Fruit fly (Drosophila melanogaster): ENCODE data around the gene CG14186.

The CG14186 gene

dm6 chr3L:20140589-20141207 lies 37.1 kb upstream of the CG14186 start, which contains the start of gene CG7328 (continued):
- no peak for TF ChIP-seq cad (GFP tag; optimal IDR thresholded peaks at IDR 0.05)
- peak; percentile 37 for TF ChIP-seq wek (GFP tag; optimal IDR thresholded peaks at IDR 0.05)
- peak; percentile 52 for TF ChIP-seq Xbp1 (GFP tag; optimal IDR thresholded peaks at IDR 0.05)
- TF ChIP-seq odd (GFP tag; optimal IDR thresholded peaks at IDR 0.05), result peak; percentile 33
- peak; percentile 88 for TF ChIP-seq Med (GFP tag)
- no peak for TF ChIP-seq Max (GFP tag; optimal IDR thresholded peaks at IDR 0.05)
- peak; percentile 18 for TF ChIP-seq gfzf (GFP tag; optimal IDR thresholded peaks at IDR 0.05)
- no peak for TF ChIP-seq Poxn (GFP tag; IDR thresholded peaks at IDR 0.05)
- no peak for TF ChIP-seq CG13296 (GFP tag; optimal IDR thresholded peaks at IDR 0.05)
- peak; percentile 4 for TF ChIP-seq Camta (GFP tag; optimal IDR thresholded peaks at IDR 0.05)
- TF ChIP-seq CG14014 (GFP tag; IDR thresholded peaks at IDR 0.05), result peak; percentile 64; the same call in 1 of the 2 replicates
- TF ChIP-seq cwo (GFP tag; optimal IDR thresholded peaks at IDR 0.05), result peak; percentile 8
- TF ChIP-seq ranshi (GFP tag; IDR thresholded peaks at IDR 0.05), result peak; percentile 12; the same call in 1 of the 2 replicates
- TF ChIP-seq BEAF-32 (GFP tag; optimal IDR thresholded peaks at IDR 0.05), result no peak
- TF ChIP-seq Ets65A (GFP tag), result peak; percentile 80
- peak; percentile 57 for TF ChIP-seq Sox102F (GFP tag; optimal IDR thresholded peaks at IDR 0.05)
- peak; percentile 23; the same call in 1 of the 2 replicates for TF ChIP-seq CG17328 (GFP tag; IDR thresholded peaks at IDR 0.05)
- no peak for TF ChIP-seq CG12942 (GFP tag; optimal IDR thresholded peaks at IDR 0.05)
- peak; percentile 58 for TF ChIP-seq CG10366 (GFP tag; IDR thresholded peaks at IDR 0.05)
- TF ChIP-seq Fer2 (tag; optimal IDR thresholded peaks at IDR 0.05), result peak; percentile 29
- peak; percentile 54 for TF ChIP-seq CG3847 (GFP tag; IDR thresholded peaks at IDR 0.05)
- TF ChIP-seq E2f2 (GFP tag; IDR thresholded peaks at IDR 0.05), result no peak; the same call in 1 of the 2 replicates
- TF ChIP-seq nom (GFP tag; optimal IDR thresholded peaks at IDR 0.05), result no peak
- TF ChIP-seq dmrt99B (tag; optimal IDR thresholded peaks at IDR 0.05), result no peak
- TF ChIP-seq Ets97D (GFP tag; optimal IDR thresholded peaks at IDR 0.05), result peak; percentile 14
- peak; percentile 59; the same call in 1 of the 2 replicates for TF ChIP-seq Ptx1 (GFP tag; IDR thresholded peaks at IDR 0.05)
- 0 out of 2 replicates have a peak, but pooled peaks have one; percentile 29 for TF ChIP-seq CG43689 (GFP tag; IDR thresholded peaks at IDR 0.05)
- peak; percentile 34 for TF ChIP-seq CrebB (tag; optimal IDR thresholded peaks at IDR 0.05)
- no peak for TF ChIP-seq CG16779 (GFP tag; IDR thresholded peaks at IDR 0.05)
- no peak for TF ChIP-seq sc (optimal IDR thresholded peaks at IDR 0.05)
- TF ChIP-seq sc (GFP tag; optimal IDR thresholded peaks at IDR 0.05), result no peak
- no peak for TF ChIP-seq CG31365 (tag; optimal IDR thresholded peaks at IDR 0.05)
- TF ChIP-seq onecut (GFP tag; IDR thresholded peaks at IDR 0.05), result peak; percentile 18; the same call in 1 of the 2 replicates
- TF ChIP-seq CG12219 (GFP tag; optimal IDR thresholded peaks at IDR 0.05), result peak; percentile 53
- no peak for TF ChIP-seq Hr39 (optimal IDR thresholded peaks at IDR 0.05)
- peak in 1 of 2 experiments; percentile 56 for TF ChIP-seq crp (GFP tag; optimal IDR thresholded peaks at IDR 0.05)
- TF ChIP-seq CTCF (GFP tag; optimal IDR thresholded peaks at IDR 0.05), result no peak
- TF ChIP-seq chn (GFP tag; optimal IDR thresholded peaks at IDR 0.05), result no peak
- peak; percentile 7 for TF ChIP-seq CG12236 (GFP tag; optimal IDR thresholded peaks at IDR 0.05)
- TF ChIP-seq CG10959 (GFP tag; IDR thresholded peaks at IDR 0.05), result no peak
- no peak for TF ChIP-seq CG6791 (GFP tag; IDR thresholded peaks at IDR 0.05; ENCODE audit: partially characterized antibody)
- no peak for TF ChIP-seq phol (tag; optimal IDR thresholded peaks at IDR 0.05)
- TF ChIP-seq wor (GFP tag; IDR thresholded peaks at IDR 0.05), result no peak
- TF ChIP-seq CG2875 (GFP tag; optimal IDR thresholded peaks at IDR 0.05), result no peak
- peak; percentile 23 to 43 for TF ChIP-seq dpn (GFP tag; optimal IDR thresholded peaks at IDR 0.05)
- TF ChIP-seq NfI (GFP tag; optimal IDR thresholded peaks at IDR 0.05), result peak; percentile 53
- TF ChIP-seq Dip3 (GFP tag; optimal IDR thresholded peaks at IDR 0.05), result peak; percentile 63
- TF ChIP-seq CG33557 (GFP tag; optimal IDR thresholded peaks at IDR 0.05), result no peak
- no peak for TF ChIP-seq Kr (GFP tag; optimal IDR thresholded peaks at IDR 0.05)
- TF ChIP-seq C15 (GFP tag; IDR thresholded peaks at IDR 0.05), result 0 out of 3 replicates have a peak, but pooled peaks have one; percentile 14
- TF ChIP-seq Hr3 (GFP tag; optimal IDR thresholded peaks at IDR 0.05), result peak; percentile 59
